Fruit fly (Drosophila melanogaster) whole organism, embryonic: ENCODE measurements around the gene CG2993.

ENCODE experiments used
- CG11696 ChIP-seq: fragments of 200-800 bp; sonication (Bioruptor generic); IDR thresholded peaks from 2 replicates; pipeline ENCODE4 v1.3.6; 2022; ENCODE audit warnings: missing biosample characterization, missing genetic modification characterization
- CG13296 ChIP-seq: fragments of 200-800 bp; sonication (Bioruptor generic); optimal IDR thresholded peaks from 3 replicates; lab custom pipeline; 2018; ENCODE audit warnings: missing biosample characterization, mild to moderate bottlenecking, missing genetic modification characterization
- CG33557 ChIP-seq: fragments of 200-800 bp; sonication (Bioruptor generic); optimal IDR thresholded peaks from 2 replicates; lab custom pipeline; 2019; ENCODE audit warnings: missing biosample characterization, mild to moderate bottlenecking, missing genetic modification characterization, moderate library complexity
- CG4328 ChIP-seq: fragments of 200-800 bp; sonication (Bioruptor generic); optimal IDR thresholded peaks from 3 replicates; lab custom pipeline; 2017; ENCODE audit warnings: missing biosample characterization, missing genetic modification reagents, missing genetic modification characterization
- CG5180 ChIP-seq: fragments of 200-800 bp; sonication (Bioruptor generic); optimal IDR thresholded peaks from 3 replicates; lab custom pipeline; 2017; ENCODE audit warnings: missing biosample characterization, missing genetic modification characterization, mild to moderate bottlenecking, moderate library complexity, missing genetic modification reagents
- CG9609 ChIP-seq: fragments of 200-800 bp; sonication (Bioruptor generic); optimal IDR thresholded peaks from 3 replicates; lab custom pipeline; 2016; ENCODE audit warnings: missing biosample characterization, missing genetic modification characterization
- Eip74EF ChIP-seq, 2 experiments: fragments of 200-800 bp in 1 of 2; fragments of >200 bp in 1 of 2; sonication (Bioruptor generic) in 1 of 2; optimal IDR thresholded peaks; 2 replicates each; lab custom pipeline; 2017 to 2019; ENCODE audit warnings: missing biosample characterization in 2 of 2, missing genetic modification characterization in 2 of 2, mild to moderate bottlenecking in 1 of 2, moderate library complexity in 1 of 2
- Nf-YC ChIP-seq: fragments of 200-800 bp; optimal IDR thresholded peaks from 3 replicates; lab custom pipeline; 2019; ENCODE audit warnings: missing biosample characterization, mild to moderate bottlenecking, missing genetic modification characterization, moderate library complexity
- ara ChIP-seq: fragments of 200-800 bp; sonication (Bioruptor generic); IDR thresholded peaks from 2 replicates; pipeline ENCODE4 v1.3.6; 2022; ENCODE audit warnings: missing biosample characterization, missing genetic modification characterization
- cas ChIP-seq: fragments of 200-800 bp; sonication (Bioruptor generic); IDR thresholded peaks from 2 replicates; pipeline ENCODE4 v1.3.6; 2022; ENCODE audit warnings: missing biosample characterization, missing genetic modification characterization
- chif ChIP-seq, 2 experiments: fragments of 200-800 bp; sonication (Bioruptor generic); optimal IDR thresholded peaks; 3 replicates each; lab custom pipeline; 2016; ENCODE audit warnings: missing biosample characterization in 2 of 2, missing genetic modification characterization in 2 of 2
- tio ChIP-seq: fragments of 200-800 bp; sonication (Bioruptor generic); optimal IDR thresholded peaks from 2 replicates; lab custom pipeline; 2017; ENCODE audit warnings: missing biosample characterization, missing genetic modification characterization, inconsistent platforms

dm6 chr3R:7782933-7783686, 26.7 kb downstream of the CG2993 start, which contains the start of gene CG18747:
- TF ChIP-seq chif (GFP tag; optimal IDR thresholded peaks at IDR 0.05; lab: Kevin White, UChicago) (no peak), CG13296 (GFP tag; lab: Kevin White, UChicago) (no peak), Eip74EF (GFP tag; optimal IDR thresholded peaks at IDR 0.05; lab: Kevin White, UChicago) (no peak), CG11696 (no peak), CG4328 (no peak), cas (no peak), tio (GFP tag; lab: Kevin White, UChicago) (no peak), CG9609 (no peak), CG5180 (GFP tag; lab: Kevin White, UChicago) (no peak), CG33557 (no peak), ara (GFP tag; lab: Robert Waterston, UW) (no peak), Nf-YC (tag; lab: Kevin White, UChicago) (no peak)
